Worm (Caenorhabditis elegans) whole organism, L3 larva: ENCODE measurements around the gene K03H1.11.

Source experiments
- ZK546.5 ChIP-seq: sonication (generic microtip); optimal IDR thresholded peaks from 2 replicates; lab custom pipeline; 2017; ENCODE audit warnings: missing biosample characterization, missing genetic modification characterization
- aly-2 ChIP-seq: fragments of 150-350 bp; optimal IDR thresholded peaks from 2 replicates; lab custom pipeline; 2014; ENCODE audit warnings: missing biosample characterization, missing genetic modification characterization
- ceh-16 ChIP-seq: sonication (generic microtip); optimal IDR thresholded peaks from 2 replicates; lab custom pipeline; 2017; ENCODE audit warnings: missing biosample characterization, missing genetic modification characterization
- ceh-82 ChIP-seq: fragments of 150-350 bp; optimal IDR thresholded peaks from 2 replicates; lab custom pipeline; 2014; ENCODE audit warnings: missing biosample characterization, missing genetic modification characterization
- ceh-9 ChIP-seq: sonication (generic microtip); optimal IDR thresholded peaks from 2 replicates; lab custom pipeline; 2018; ENCODE audit warnings: missing biosample characterization, missing genetic modification characterization
- daf-12 ChIP-seq: fragments of 150-350 bp; optimal IDR thresholded peaks from 2 replicates; lab custom pipeline; 2014; ENCODE audit warnings: missing biosample characterization, missing genetic modification reagents, missing genetic modification characterization
- egl-27 ChIP-seq: sonication (generic microtip); optimal IDR thresholded peaks from 4 replicates; lab custom pipeline; 2017; ENCODE audit warnings: missing biosample characterization, missing genetic modification reagents, missing genetic modification characterization
- egl-5 ChIP-seq: fragments of 150-350 bp; optimal IDR thresholded peaks from 2 replicates; lab custom pipeline; 2017; ENCODE audit warnings: missing biosample characterization, missing genetic modification reagents, missing genetic modification characterization, inconsistent platforms
- elt-1 ChIP-seq: fragments of 150-350 bp; optimal IDR thresholded peaks from 2 replicates; lab custom pipeline; 2014; ENCODE audit warnings: missing biosample characterization, missing genetic modification characterization
- elt-2 ChIP-seq: sonication (generic microtip); optimal IDR thresholded peaks from 2 replicates; lab custom pipeline; 2016; ENCODE audit warnings: missing genetic modification reagents, mild to moderate bottlenecking, missing genetic modification characterization, missing compliant biosample characterization
- eor-1 ChIP-seq, 2 experiments: fragments of 150-350 bp; optimal IDR thresholded peaks; 2 replicates each; lab custom pipeline; 2014 to 2018; ENCODE audit warnings: missing biosample characterization in 2 of 2, missing genetic modification characterization in 2 of 2
- fkh-10 ChIP-seq: sonication (generic microtip); optimal IDR thresholded peaks from 2 replicates; lab custom pipeline; 2017; ENCODE audit warnings: missing biosample characterization, missing genetic modification reagents, missing genetic modification characterization
- fkh-2 ChIP-seq: fragments of 150-350 bp; optimal IDR thresholded peaks from 2 replicates; lab custom pipeline; 2014; ENCODE audit warnings: missing biosample characterization, missing genetic modification reagents, missing genetic modification characterization
- fos-1 ChIP-seq: fragments of 150-350 bp; optimal IDR thresholded peaks from 2 replicates; lab custom pipeline; 2014; ENCODE audit warnings: missing biosample characterization, missing genetic modification characterization
- jun-1 ChIP-seq: fragments of 150-350 bp; optimal IDR thresholded peaks from 2 replicates; lab custom pipeline; 2014; ENCODE audit warnings: missing biosample characterization, missing genetic modification reagents, missing genetic modification characterization
- lin-15B ChIP-seq: fragments of 150-350 bp; optimal IDR thresholded peaks from 2 replicates; lab custom pipeline; 2014; ENCODE audit warnings: missing biosample characterization, missing genetic modification characterization
- lsy-12 ChIP-seq: sonication (generic microtip); optimal IDR thresholded peaks from 2 replicates; lab custom pipeline; 2016; ENCODE audit warnings: mild to moderate bottlenecking, missing genetic modification characterization, missing compliant biosample characterization
- mdl-1 ChIP-seq: fragments of 150-350 bp; optimal IDR thresholded peaks from 2 replicates; lab custom pipeline; 2014; ENCODE audit warnings: missing biosample characterization, missing genetic modification characterization
- nfya-1 ChIP-seq: sonication (generic microtip); optimal IDR thresholded peaks from 2 replicates; lab custom pipeline; 2017; ENCODE audit warnings: missing genetic modification characterization, mild to moderate bottlenecking, missing compliant biosample characterization, antibody characterized with exemption, moderate library complexity; ENCODE audit not compliant: insufficient read depth
- nhr-11 ChIP-seq: fragments of 150-350 bp; optimal IDR thresholded peaks from 2 replicates; lab custom pipeline; 2014; ENCODE audit warnings: missing biosample characterization, missing genetic modification characterization
- nhr-12 ChIP-seq: fragments of 150-350 bp; optimal IDR thresholded peaks from 2 replicates; lab custom pipeline; 2014; ENCODE audit warnings: missing biosample characterization, missing genetic modification characterization
- nhr-23 ChIP-seq: fragments of 150-350 bp; optimal IDR thresholded peaks from 2 replicates; lab custom pipeline; 2014; ENCODE audit warnings: missing biosample characterization, missing genetic modification reagents, missing genetic modification characterization
- nhr-237 ChIP-seq: fragments of 150-350 bp; optimal IDR thresholded peaks from 2 replicates; lab custom pipeline; 2014; ENCODE audit warnings: missing biosample characterization, missing genetic modification characterization
- nhr-25 ChIP-seq: sonication (generic microtip); optimal IDR thresholded peaks from 2 replicates; lab custom pipeline; 2017; ENCODE audit warnings: missing biosample characterization, missing genetic modification characterization
- nhr-76 ChIP-seq: fragments of 150-350 bp; sonication (generic microtip); optimal IDR thresholded peaks from 5 replicates; lab custom pipeline; 2014; ENCODE audit warnings: missing biosample characterization, missing genetic modification characterization
- pha-4 ChIP-seq: fragments of 150-350 bp; optimal IDR thresholded peaks from 2 replicates; lab custom pipeline; 2014; ENCODE audit warnings: missing biosample characterization, missing genetic modification reagents, missing genetic modification characterization
- pqm-1 ChIP-seq: fragments of 150-350 bp; optimal IDR thresholded peaks from 2 replicates; lab custom pipeline; 2017; ENCODE audit warnings: missing biosample characterization, missing genetic modification characterization, inconsistent platforms
- sea-2 ChIP-seq: fragments of 150-350 bp; sonication (generic microtip); optimal IDR thresholded peaks from 4 replicates; lab custom pipeline; 2014; ENCODE audit warnings: missing biosample characterization, missing genetic modification reagents, missing genetic modification characterization
- skn-1 ChIP-seq: fragments of 150-350 bp; optimal IDR thresholded peaks from 2 replicates; lab custom pipeline; 2014; ENCODE audit warnings: missing biosample characterization, missing genetic modification characterization
- snpc-4 ChIP-seq: fragments of 150-350 bp; optimal IDR thresholded peaks from 2 replicates; lab custom pipeline; 2014; ENCODE audit warnings: missing biosample characterization, missing genetic modification characterization
- tbx-2 ChIP-seq: sonication (generic microtip); optimal IDR thresholded peaks from 2 replicates; lab custom pipeline; 2016; ENCODE audit warnings: mild to moderate bottlenecking, missing genetic modification characterization, missing compliant biosample characterization
- unc-39 ChIP-seq: sonication (generic microtip); optimal IDR thresholded peaks from 4 replicates; lab custom pipeline; 2017; ENCODE audit warnings: missing biosample characterization, missing genetic modification characterization

Gene K03H1.11

ce11 chrIII:9982119-9982642, 30.4 kb upstream of the K03H1.11 start:
- TF ChIP-seq egl-5 (tag; lab: Kevin White, UChicago) (peak; percentile 8), lsy-12 (tag; lab: Kevin White, UChicago) (no peak), fkh-10 (GFP tag; lab: Kevin White, UChicago) (no peak), sea-2 (GFP tag; lab: Kevin White, UChicago) (no peak), ZK546.5 (tag; lab: Kevin White, UChicago) (no peak), fkh-2 (tag; lab: Kevin White, UChicago) (no peak)

- TF ChIP-seq unc-39 (no peak), jun-1 (tag; lab: Kevin White, UChicago) (no peak), nhr-76 (no peak), sea-2 (GFP tag; lab: Kevin White, UChicago) (no peak), nfya-1 (tag; lab: Kevin White, UChicago) (no peak), ceh-82 (tag; lab: Kevin White, UChicago) (no peak), aly-2 (no peak), nhr-237 (tag; lab: Kevin White, UChicago) (no peak), tbx-2 (tag; lab: Kevin White, UChicago) (no peak), skn-1 (tag; lab: Kevin White, UChicago) (no peak)
These were observed 22.0 kb upstream of the K03H1.11 start, which contains the start of gene R10E12.2 for ce11 chrIII:9973765-9974164. TSS of gene R10E12.2 (minus strand) at chrIII:9973865.

- TF ChIP-seq egl-5 (tag; lab: Kevin White, UChicago) (no peak), fkh-10 (GFP tag; lab: Kevin White, UChicago) (peak; percentile 59)
These were observed 20.5 kb upstream of the K03H1.11 start for ce11 chrIII:9972192-9972811.

- no peak for TF ChIP-seq eor-1 (tag; optimal IDR thresholded peaks at IDR 0.05; lab: Kevin White, UChicago)
- no peak for TF ChIP-seq egl-5 (tag; lab: Kevin White, UChicago)
- TF ChIP-seq ceh-16 (tag; lab: Kevin White, UChicago) = no peak
- no peak for TF ChIP-seq lin-15B
- TF ChIP-seq nhr-12 = no peak
- no peak for TF ChIP-seq snpc-4 (tag; lab: Kevin White, UChicago)
- no peak for TF ChIP-seq aly-2
These were observed 17.6 kb upstream of the K03H1.11 start for ce11 chrIII:9969371-9969770.

- TF ChIP-seq ceh-9 (tag; lab: Kevin White, UChicago) = no peak
- TF ChIP-seq pqm-1 (tag; lab: Kevin White, UChicago) = no peak
- TF ChIP-seq aly-2 = no peak
- TF ChIP-seq elt-1 = no peak
- no peak for TF ChIP-seq mdl-1 (tag; lab: Kevin White, UChicago)
- no peak for TF ChIP-seq egl-5 (tag; lab: Kevin White, UChicago)
- no peak for TF ChIP-seq ZK546.5 (tag; lab: Kevin White, UChicago)
- TF ChIP-seq unc-39 = no peak
- no peak for TF ChIP-seq nhr-11 (tag; lab: Kevin White, UChicago)
- no peak for TF ChIP-seq pha-4 (tag; lab: Kevin White, UChicago)
These were observed 13.7 kb upstream of the K03H1.11 start for ce11 chrIII:9965444-9965843.

- TF ChIP-seq daf-12 = no peak
- TF ChIP-seq ceh-82 (tag; lab: Kevin White, UChicago) = no peak
- no peak for TF ChIP-seq egl-27 (tag; lab: Kevin White, UChicago)
- no peak for TF ChIP-seq nhr-25
- TF ChIP-seq fos-1 = no peak
- TF ChIP-seq tbx-2 (tag; lab: Kevin White, UChicago) = no peak
- no peak for TF ChIP-seq elt-2 (tag; lab: Kevin White, UChicago)
- TF ChIP-seq mdl-1 (tag; lab: Kevin White, UChicago) = no peak
- TF ChIP-seq aly-2 = no peak
- no peak for TF ChIP-seq nhr-23 (tag; lab: Kevin White, UChicago)
- TF ChIP-seq ZK546.5 (tag; lab: Kevin White, UChicago) = no peak
- no peak for TF ChIP-seq unc-39
- no peak for TF ChIP-seq egl-5 (tag; lab: Kevin White, UChicago)
- TF ChIP-seq eor-1 (tag; optimal IDR thresholded peaks at IDR 0.05; lab: Kevin White, UChicago) = no peak
These were observed 12.7 kb upstream of the K03H1.11 start for ce11 chrIII:9964416-9964815.
